Fruit fly (Drosophila melanogaster): ENCODE measurements around the gene Hrb98DE.

Hrb98DE gene

DNA sequence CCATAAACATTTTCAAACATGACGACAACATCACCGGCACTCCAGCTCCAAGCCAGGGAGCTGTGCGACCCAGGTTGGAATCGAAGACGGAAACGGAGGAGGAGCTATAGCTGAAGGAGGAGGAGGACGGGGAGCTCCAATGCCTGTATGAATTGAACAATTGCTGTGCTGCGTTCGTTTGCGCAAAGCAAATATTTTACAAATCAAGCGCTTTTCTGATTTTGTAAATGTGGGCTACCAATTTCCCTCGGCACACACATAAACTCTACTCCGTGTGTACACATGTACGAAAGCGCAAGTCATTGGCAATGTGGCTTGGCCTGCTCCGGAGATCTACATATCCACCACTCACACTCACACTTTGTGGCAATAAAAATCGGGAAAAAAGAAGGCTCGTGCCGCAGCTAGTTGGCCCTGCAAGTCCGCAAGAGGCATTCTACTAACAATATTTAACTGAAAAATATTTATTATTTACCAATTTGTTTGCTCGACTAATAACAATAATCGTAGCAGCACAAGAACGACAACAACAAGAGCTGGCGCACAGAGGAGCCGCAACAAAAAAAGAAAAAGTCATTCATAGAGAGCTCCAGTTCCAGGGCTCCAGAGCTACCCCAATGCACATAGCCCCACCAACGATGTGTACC is 30.0 kb upstream of the Hrb98DE start:
- TF ChIP-seq Myc (optimal IDR thresholded peaks at IDR 0.05) (no peak), CG9705 (GFP tag; optimal IDR thresholded peaks at IDR 0.05) (no peak), h (GFP tag; optimal IDR thresholded peaks at IDR 0.05) (no peak), Dif (GFP tag; optimal IDR thresholded peaks at IDR 0.05; ENCODE audit: partially characterized antibody) (no peak), Vsx2 (GFP tag; optimal IDR thresholded peaks at IDR 0.05; ENCODE audit: partially characterized antibody) (no peak), dl (GFP tag; optimal IDR thresholded peaks at IDR 0.05; ENCODE audit: insufficient read depth in 1 of 2, partially characterized antibody in 2 of 2) (no peak), CG32264 (GFP tag; optimal IDR thresholded peaks at IDR 0.05) (no peak), sv (GFP tag; optimal IDR thresholded peaks at IDR 0.05) (no peak), Dfd (GFP tag; optimal IDR thresholded peaks at IDR 0.05) (no peak), GATAd (GFP tag; optimal IDR thresholded peaks at IDR 0.05) (no peak), N (GFP tag; optimal IDR thresholded peaks at IDR 0.05) (no peak)

DNA sequence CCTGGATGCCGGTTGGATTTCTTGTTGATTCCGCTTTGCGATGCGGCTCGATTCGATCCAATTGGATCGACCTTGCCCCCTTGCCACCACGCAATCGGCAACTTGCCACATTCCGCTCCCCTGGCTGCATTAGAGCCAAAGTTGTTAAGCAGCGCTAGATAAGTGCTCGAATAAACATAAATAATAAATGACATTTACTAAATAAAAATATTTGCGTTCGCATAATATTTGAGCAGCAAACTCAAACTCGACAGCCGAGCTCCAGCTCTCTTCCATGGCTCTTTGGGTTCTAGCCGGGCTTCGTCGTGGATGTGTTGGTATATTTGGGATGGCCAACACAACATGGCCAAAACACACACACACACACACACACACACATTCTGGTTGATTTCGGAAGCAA is 28.8 kb upstream of the Hrb98DE start:
- TF ChIP-seq lola (GFP tag; optimal IDR thresholded peaks at IDR 0.05): no peak
- TF ChIP-seq Vsx2 (GFP tag; optimal IDR thresholded peaks at IDR 0.05; ENCODE audit: partially characterized antibody): no peak
- no peak for TF ChIP-seq dl (GFP tag; optimal IDR thresholded peaks at IDR 0.05; ENCODE audit: insufficient read depth in 1 of 2, partially characterized antibody in 2 of 2)
- TF ChIP-seq dsf (GFP tag; optimal IDR thresholded peaks at IDR 0.05; ENCODE audit: borderline replicate concordance): no peak
- TF ChIP-seq Jra (GFP tag; optimal IDR thresholded peaks at IDR 0.05): no peak
- no peak for TF ChIP-seq jim (GFP tag; optimal IDR thresholded peaks at IDR 0.05)
- TF ChIP-seq CG9705 (GFP tag; optimal IDR thresholded peaks at IDR 0.05): no peak
- no peak for TF ChIP-seq N (GFP tag; optimal IDR thresholded peaks at IDR 0.05)
- TF ChIP-seq foxo (GFP tag; optimal IDR thresholded peaks at IDR 0.05): no peak
- no peak for TF ChIP-seq CrebA (GFP tag; optimal IDR thresholded peaks at IDR 0.05; ENCODE audit: borderline replicate concordance)
- no peak for TF ChIP-seq rgr (GFP tag; optimal IDR thresholded peaks at IDR 0.05)
- no peak for TF ChIP-seq Hr78 (GFP tag; optimal IDR thresholded peaks at IDR 0.05)
- no peak for TF ChIP-seq GATAd (GFP tag; optimal IDR thresholded peaks at IDR 0.05)
- no peak for TF ChIP-seq Dif (GFP tag; optimal IDR thresholded peaks at IDR 0.05; ENCODE audit: partially characterized antibody)
- no peak for TF ChIP-seq OdsH (GFP tag; optimal IDR thresholded peaks at IDR 0.05)
- no peak for TF ChIP-seq sv (GFP tag; optimal IDR thresholded peaks at IDR 0.05)
- TF ChIP-seq ey (GFP tag; optimal IDR thresholded peaks at IDR 0.05): no peak

- TF ChIP-seq Rel (GFP tag; optimal IDR thresholded peaks at IDR 0.05) (no peak), Rel (tag; optimal IDR thresholded peaks at IDR 0.05) (no peak), woc (GFP tag; optimal IDR thresholded peaks at IDR 0.05) (peak; percentile 16), CG32264 (GFP tag; optimal IDR thresholded peaks at IDR 0.05) (no peak)
These were observed 26.7 kb upstream of the Hrb98DE start for dm6 chr3R:28572692-28573643.

DNA sequence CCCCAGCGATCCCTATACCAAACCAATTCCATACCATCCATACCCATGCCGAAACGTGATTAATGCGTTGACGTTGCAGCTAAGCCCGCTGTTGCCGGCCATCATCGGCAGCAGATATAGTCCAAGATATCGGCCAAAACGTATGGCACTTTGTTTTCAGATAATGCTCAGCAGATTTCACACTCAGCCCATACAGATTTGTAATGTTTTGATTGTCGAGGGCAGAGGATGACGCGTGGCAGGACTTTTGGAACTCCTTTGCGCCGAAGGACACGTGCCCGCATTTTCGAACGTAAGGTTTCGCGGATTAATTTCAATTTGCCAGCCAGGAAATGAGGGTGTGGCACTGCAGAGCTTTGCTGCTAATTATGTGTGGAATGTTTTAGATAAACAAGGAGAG is 22.8 kb upstream of the Hrb98DE start:
- no peak for TF ChIP-seq fru (GFP tag; optimal IDR thresholded peaks at IDR 0.05)
- TF ChIP-seq tai (GFP tag; optimal IDR thresholded peaks at IDR 0.05): no peak
- no peak for TF ChIP-seq Mio (GFP tag; optimal IDR thresholded peaks at IDR 0.05)
- TF ChIP-seq lola (GFP tag; optimal IDR thresholded peaks at IDR 0.05): no peak
- no peak for TF ChIP-seq Dfd (GFP tag; optimal IDR thresholded peaks at IDR 0.05)
- TF ChIP-seq h (GFP tag; optimal IDR thresholded peaks at IDR 0.05): no peak
- no peak for TF ChIP-seq Myc (optimal IDR thresholded peaks at IDR 0.05)
- no peak for TF ChIP-seq GATAd (GFP tag; optimal IDR thresholded peaks at IDR 0.05)
- no peak for TF ChIP-seq Abd-B (GFP tag; optimal IDR thresholded peaks at IDR 0.05)
- no peak for TF ChIP-seq CrebA (GFP tag; optimal IDR thresholded peaks at IDR 0.05; ENCODE audit: borderline replicate concordance)
- TF ChIP-seq ey (GFP tag; optimal IDR thresholded peaks at IDR 0.05): no peak
- no peak for TF ChIP-seq Hr78 (GFP tag; optimal IDR thresholded peaks at IDR 0.05)
- no peak for TF ChIP-seq jim (GFP tag; optimal IDR thresholded peaks at IDR 0.05)
- TF ChIP-seq sv (GFP tag; optimal IDR thresholded peaks at IDR 0.05): no peak
- no peak for TF ChIP-seq Dif (GFP tag; optimal IDR thresholded peaks at IDR 0.05; ENCODE audit: partially characterized antibody)
- TF ChIP-seq HLH106 (tag; optimal IDR thresholded peaks at IDR 0.05): no peak
- no peak for TF ChIP-seq br (GFP tag; optimal IDR thresholded peaks at IDR 0.05)
- no peak for TF ChIP-seq rgr (GFP tag; optimal IDR thresholded peaks at IDR 0.05)
- no peak for TF ChIP-seq CG32264 (GFP tag; optimal IDR thresholded peaks at IDR 0.05)
- TF ChIP-seq OdsH (GFP tag; optimal IDR thresholded peaks at IDR 0.05): no peak

Data from whole organism, wandering third instar larva.